Worm (Caenorhabditis elegans) whole organism, mixed stage, embryonic: ENCODE results near the gene clec-86.

Experiments
- M03D4.4 ChIP-seq: sonication (generic microtip); optimal IDR thresholded peaks from 2 replicates; lab custom pipeline; 2017; ENCODE audit warnings: mild to moderate bottlenecking, missing genetic modification characterization, missing compliant biosample characterization
- bed-3 ChIP-seq: fragments of 200-800 bp; sonication (Bioruptor generic); optimal IDR thresholded peaks from 3 replicates; lab custom pipeline; 2018; ENCODE audit warnings: mild to moderate bottlenecking, missing genetic modification characterization, moderate library complexity, missing compliant biosample characterization
- blmp-1 ChIP-seq: fragments of 150-350 bp; optimal IDR thresholded peaks from 2 replicates; lab custom pipeline; 2014; ENCODE audit warnings: missing biosample characterization, missing genetic modification characterization
- ceh-39 ChIP-seq: fragments of 150-350 bp; optimal IDR thresholded peaks from 2 replicates; lab custom pipeline; 2014; ENCODE audit warnings: missing biosample characterization, missing genetic modification characterization
- ceh-43 ChIP-seq: fragments of 200-800 bp; sonication (Bioruptor generic); optimal IDR thresholded peaks from 2 replicates; lab custom pipeline; 2018; ENCODE audit warnings: mild to moderate bottlenecking, missing genetic modification characterization, moderate library complexity, missing compliant biosample characterization
- ces-1 ChIP-seq: fragments of 150-350 bp; optimal IDR thresholded peaks from 2 replicates; lab custom pipeline; 2014; ENCODE audit warnings: missing biosample characterization, missing genetic modification reagents, missing genetic modification characterization
- cnd-1 ChIP-seq: fragments of 200-800 bp; sonication (Bioruptor generic); optimal IDR thresholded peaks from 2 replicates; lab custom pipeline; 2018; ENCODE audit warnings: mild to moderate bottlenecking, missing genetic modification characterization, missing compliant biosample characterization
- drap-1 ChIP-seq: fragments of 200-800 bp; sonication (Bioruptor generic); optimal IDR thresholded peaks from 3 replicates; lab custom pipeline; 2018; ENCODE audit warnings: mild to moderate bottlenecking, missing genetic modification characterization, missing compliant biosample characterization
- elt-1 ChIP-seq: sonication (generic microtip); optimal IDR thresholded peaks from 2 replicates; lab custom pipeline; 2017; ENCODE audit warnings: missing genetic modification characterization, mild to moderate bottlenecking, missing compliant biosample characterization, antibody characterized with exemption, moderate library complexity, borderline replicate concordance; ENCODE audit not compliant: insufficient read depth
- elt-3 ChIP-seq: fragments of 150-350 bp; optimal IDR thresholded peaks from 2 replicates; lab custom pipeline; 2014; ENCODE audit warnings: missing biosample characterization, missing genetic modification characterization
- hlh-1 ChIP-seq: fragments of 150-350 bp; optimal IDR thresholded peaks from 2 replicates; lab custom pipeline; 2014; ENCODE audit warnings: missing biosample characterization, missing genetic modification reagents, missing genetic modification characterization
- lin-13 ChIP-seq: fragments of 150-350 bp; optimal IDR thresholded peaks from 2 replicates; lab custom pipeline; 2014; ENCODE audit warnings: missing biosample characterization, missing genetic modification characterization
- lin-32 ChIP-seq: fragments of 200-800 bp; sonication (Bioruptor generic); optimal IDR thresholded peaks from 2 replicates; lab custom pipeline; 2018; ENCODE audit warnings: mild to moderate bottlenecking, missing genetic modification characterization, missing compliant biosample characterization
- lsy-2 ChIP-seq: fragments of 150-350 bp; optimal IDR thresholded peaks from 2 replicates; lab custom pipeline; 2014; ENCODE audit warnings: missing biosample characterization, missing genetic modification characterization
- mep-1 ChIP-seq: fragments of 150-350 bp; optimal IDR thresholded peaks from 2 replicates; lab custom pipeline; 2017; ENCODE audit warnings: missing biosample characterization, missing genetic modification reagents, missing genetic modification characterization, inconsistent platforms
- mls-2 ChIP-seq: sonication (generic microtip); optimal IDR thresholded peaks from 2 replicates; lab custom pipeline; 2016; ENCODE audit warnings: mild to moderate bottlenecking, missing genetic modification characterization, moderate library complexity, missing compliant biosample characterization
- nhr-12 ChIP-seq: fragments of 150-350 bp; optimal IDR thresholded peaks from 2 replicates; lab custom pipeline; 2014; ENCODE audit warnings: missing biosample characterization, missing genetic modification characterization
- nhr-2 ChIP-seq: fragments of 150-350 bp; optimal IDR thresholded peaks from 2 replicates; lab custom pipeline; 2014; ENCODE audit warnings: missing biosample characterization, missing genetic modification characterization
- nhr-237 ChIP-seq: fragments of 150-350 bp; optimal IDR thresholded peaks from 2 replicates; lab custom pipeline; 2014; ENCODE audit warnings: missing biosample characterization, missing genetic modification characterization
- nhr-76 ChIP-seq: sonication (generic microtip); optimal IDR thresholded peaks from 2 replicates; lab custom pipeline; 2017; ENCODE audit warnings: missing biosample characterization, missing genetic modification characterization
- pha-4 ChIP-seq: fragments of 150-350 bp; optimal IDR thresholded peaks from 2 replicates; lab custom pipeline; 2018; ENCODE audit warnings: missing biosample characterization, missing genetic modification reagents, missing genetic modification characterization
- sem-2 ChIP-seq: fragments of 200-800 bp; sonication (Bioruptor generic); optimal IDR thresholded peaks from 2 replicates; lab custom pipeline; 2018; ENCODE audit warnings: mild to moderate bottlenecking, missing genetic modification characterization, missing compliant biosample characterization
- unc-120 ChIP-seq: sonication (generic microtip); optimal IDR thresholded peaks from 2 replicates; lab custom pipeline; 2017; ENCODE audit warnings: missing genetic modification characterization, missing compliant biosample characterization; ENCODE audit not compliant: poor library complexity, severe bottlenecking
- unc-62 ChIP-seq: fragments of 150-350 bp; optimal IDR thresholded peaks from 2 replicates; lab custom pipeline; 2014; ENCODE audit warnings: missing biosample characterization, missing genetic modification reagents, missing genetic modification characterization
- zip-8 ChIP-seq: fragments of 150-350 bp; optimal IDR thresholded peaks from 2 replicates; lab custom pipeline; 2014; ENCODE audit warnings: missing biosample characterization, missing genetic modification characterization

Gene clec-86

ce11 chrX:7149670-7150069 lies 10.0 kb downstream of the clec-86 start:
- TF ChIP-seq ceh-43, result no peak
- no peak for TF ChIP-seq cnd-1 (tag; lab: Kevin White, UChicago)

- TF ChIP-seq pha-4 (tag; lab: Kevin White, UChicago) (peak; percentile 17), nhr-12 (tag; lab: Kevin White, UChicago) (no peak), unc-120 (tag; lab: Kevin White, UChicago) (peak; percentile 51), nhr-2 (tag; lab: Kevin White, UChicago) (no peak), bed-3 (GFP tag; lab: Kevin White, UChicago) (no peak), hlh-1 (tag; lab: Kevin White, UChicago) (peak; percentile 56), mls-2 (tag; lab: Kevin White, UChicago) (peak; percentile 6)
Measured at ce11 chrX:7151189-7151857, 11.6 kb downstream of the clec-86 start, which contains the start of gene lam-2. Gene lam-2 (minus strand): TSS chrX:7151239.

- TF ChIP-seq ceh-39 (no peak), elt-3 (no peak), elt-1 (tag; lab: Kevin White, UChicago) (peak; percentile 24), nhr-2 (tag; lab: Kevin White, UChicago) (peak; percentile 68), zip-8 (tag; lab: Kevin White, UChicago) (peak; percentile 87)
Measured at ce11 chrX:7151976-7152528, 12.4 kb downstream of the clec-86 start.

ce11 chrX:7153460-7153859 lies 13.8 kb downstream of the clec-86 start:
- TF ChIP-seq elt-1 (tag; lab: Kevin White, UChicago), result no peak
- TF ChIP-seq mep-1 (tag; lab: Kevin White, UChicago), result no peak
- no peak for TF ChIP-seq blmp-1 (tag; lab: Kevin White, UChicago)
- TF ChIP-seq hlh-1 (tag; lab: Kevin White, UChicago), result peak; percentile 47
- TF ChIP-seq lin-13 (tag; lab: Kevin White, UChicago), result no peak
- TF ChIP-seq, all 35 proteins: peak for 1

ce11 chrX:7155879-7156278 lies 16.2 kb downstream of the clec-86 start, which contains the start of gene C54D1.7:
Gene C54D1.7 (minus strand): TSS chrX:7156035.
- TF ChIP-seq elt-3 (peak; percentile 23), unc-62 (no peak)

ce11 chrX:7157483-7157882 lies 17.8 kb downstream of the clec-86 start:
- TF ChIP-seq ceh-43 (no peak), lsy-2 (no peak), elt-1 (tag; lab: Kevin White, UChicago) (no peak), ces-1 (GFP tag; lab: Kevin White, UChicago) (no peak), nhr-237 (tag; lab: Kevin White, UChicago) (no peak), sem-2 (GFP tag; lab: Kevin White, UChicago) (no peak), drap-1 (GFP tag; lab: Kevin White, UChicago) (no peak), mls-2 (tag; lab: Kevin White, UChicago) (no peak), M03D4.4 (no peak)

- TF ChIP-seq hlh-1 (tag; lab: Kevin White, UChicago), result no peak
- TF ChIP-seq ces-1 (GFP tag; lab: Kevin White, UChicago), result no peak
- TF ChIP-seq blmp-1 (tag; lab: Kevin White, UChicago), result no peak
- no peak for TF ChIP-seq zip-8 (tag; lab: Kevin White, UChicago)
- TF ChIP-seq nhr-76 (tag; lab: Kevin White, UChicago), result no peak
Measured at ce11 chrX:7158736-7159135, 19.1 kb downstream of the clec-86 start, which contains the start of gene pgp-10. Gene pgp-10 (plus strand): TSS chrX:7159036.

ce11 chrX:7162764-7163163 lies 23.1 kb downstream of the clec-86 start:
- TF ChIP-seq hlh-1 (tag; lab: Kevin White, UChicago) (peak; percentile 99), drap-1 (GFP tag; lab: Kevin White, UChicago) (no peak), unc-62 (peak; percentile 40), lin-32 (GFP tag; lab: Kevin White, UChicago) (peak; percentile 82)
